Fruit fly (Drosophila melanogaster): ENCODE measurements around the gene gpp.

gpp gene

DNA sequence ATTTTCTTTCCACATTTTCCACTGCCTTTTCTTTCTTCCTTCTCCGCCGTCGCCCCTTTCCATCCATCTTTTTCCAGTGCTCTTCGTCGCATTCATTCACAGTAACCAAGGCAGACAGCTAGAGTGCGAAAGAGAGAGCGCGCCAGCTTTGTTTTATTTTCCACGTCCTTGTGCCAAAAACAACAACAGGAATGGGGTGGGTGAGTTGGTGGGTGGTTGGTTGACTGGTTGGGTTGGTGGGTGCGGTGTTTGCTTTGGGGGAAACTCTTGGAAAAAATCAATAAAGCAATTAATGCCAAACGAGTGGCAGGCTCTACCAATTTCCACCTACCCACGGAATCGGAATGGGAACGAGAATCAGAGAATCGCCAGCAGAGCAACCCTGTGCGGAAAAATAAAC is 23.6 kb downstream of the gpp start:
- TF ChIP-seq CG14655 (GFP tag; optimal IDR thresholded peaks at IDR 0.05) (no peak), CG34367 (tag; optimal IDR thresholded peaks at IDR 0.05) (no peak), Ets98B (GFP tag; IDR thresholded peaks at IDR 0.05) (peak; percentile 20; the same call in 1 of the 2 replicates), CG13204 (GFP tag; optimal IDR thresholded peaks at IDR 0.05) (peak; percentile 34)

DNA sequence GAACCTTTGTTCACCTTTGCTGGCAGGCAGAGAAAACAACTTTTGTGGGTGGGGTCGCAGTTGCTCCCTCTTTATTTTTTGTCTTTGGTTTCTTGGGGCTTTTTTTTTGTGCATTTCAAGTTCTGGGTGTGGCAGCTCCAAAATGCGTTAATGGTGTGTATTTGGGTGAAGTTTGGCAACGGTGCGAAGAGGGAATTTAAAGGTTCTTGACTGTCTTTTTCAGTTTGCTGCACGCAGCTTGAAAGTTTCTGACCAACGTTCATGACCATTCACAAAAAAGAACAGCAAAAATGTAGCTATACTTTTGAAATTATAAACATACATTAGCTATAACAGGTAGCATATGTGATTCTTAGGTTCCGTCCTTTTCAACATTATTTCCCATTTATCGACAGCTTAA is 25.7 kb downstream of the gpp start:
- TF ChIP-seq CG13204 (GFP tag; optimal IDR thresholded peaks at IDR 0.05), result no peak
- no peak for TF ChIP-seq CG8301 (tag; optimal IDR thresholded peaks at IDR 0.05)
- no peak for TF ChIP-seq Pif1A (GFP tag; optimal IDR thresholded peaks at IDR 0.05)
- no peak for TF ChIP-seq CG4496 (GFP tag; IDR thresholded peaks at IDR 0.05)
- TF ChIP-seq fd96Ca (GFP tag; IDR thresholded peaks at IDR 0.05), result no peak
- no peak for TF ChIP-seq EcR (GFP tag; optimal IDR thresholded peaks at IDR 0.05)
- no peak for TF ChIP-seq CG15710 (tag; optimal IDR thresholded peaks at IDR 0.05)
- no peak for TF ChIP-seq CG17806 (tag; optimal IDR thresholded peaks at IDR 0.05)
- no peak for TF ChIP-seq CG12605 (GFP tag; IDR thresholded peaks at IDR 0.05)
- no peak for TF ChIP-seq Ets98B (GFP tag; IDR thresholded peaks at IDR 0.05)
- no peak for TF ChIP-seq rn (GFP tag; IDR thresholded peaks at IDR 0.05)
- TF ChIP-seq CG14655 (GFP tag; optimal IDR thresholded peaks at IDR 0.05), result no peak
- no peak for TF ChIP-seq Snoo (tag; optimal IDR thresholded peaks at IDR 0.05)
- no peak for TF ChIP-seq CG9948 (tag; optimal IDR thresholded peaks at IDR 0.05)
- TF ChIP-seq CG32121 (GFP tag; IDR thresholded peaks at IDR 0.05), result no peak
- no peak for TF ChIP-seq CG10348 (GFP tag; IDR thresholded peaks at IDR 0.05)
- TF ChIP-seq gl (tag; optimal IDR thresholded peaks at IDR 0.05), result no peak
- TF ChIP-seq CG8159 (tag; optimal IDR thresholded peaks at IDR 0.05), result no peak
- TF ChIP-seq CG34367 (tag; optimal IDR thresholded peaks at IDR 0.05), result no peak
- TF ChIP-seq D1 (tag; optimal IDR thresholded peaks at IDR 0.05), result no peak

DNA sequence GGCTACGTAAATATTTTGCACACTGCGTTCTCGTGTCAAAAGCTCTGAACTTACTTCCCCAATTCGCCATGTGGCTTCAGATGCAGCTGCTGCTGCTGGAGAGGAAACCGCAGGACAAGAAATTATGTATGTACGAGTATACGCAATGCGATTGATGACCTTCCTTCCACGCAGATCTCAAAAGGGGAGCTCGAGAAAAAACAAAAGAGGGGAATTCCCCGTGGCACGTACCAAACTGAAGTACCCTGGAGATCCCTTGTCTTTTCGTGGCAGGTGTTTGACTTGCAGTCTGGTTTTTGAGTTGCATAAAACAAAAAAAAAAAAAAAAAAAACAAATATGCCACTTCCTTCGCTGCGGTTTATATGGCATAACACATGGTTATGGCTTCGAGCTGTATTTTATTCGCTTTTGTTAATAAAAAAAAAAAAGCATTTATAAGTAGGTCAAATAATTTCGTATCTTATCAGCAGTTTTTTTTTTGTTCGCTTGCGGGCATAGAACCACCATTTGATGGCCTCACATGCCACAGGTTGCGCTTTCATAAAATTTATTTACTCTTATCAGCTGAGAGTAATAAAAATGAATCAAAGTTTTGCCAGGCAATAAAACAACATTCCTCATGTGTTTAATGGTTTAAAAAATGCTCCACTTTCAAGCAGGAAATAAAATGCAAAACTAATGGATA is 26.3 kb downstream of the gpp start:
- TF ChIP-seq CG13204 (GFP tag; optimal IDR thresholded peaks at IDR 0.05) (no peak), Pif1A (GFP tag; optimal IDR thresholded peaks at IDR 0.05) (peak; percentile 24), CG15710 (tag; optimal IDR thresholded peaks at IDR 0.05) (no peak), D1 (tag; optimal IDR thresholded peaks at IDR 0.05) (no peak), CG8301 (tag; optimal IDR thresholded peaks at IDR 0.05) (no peak), CG9948 (tag; optimal IDR thresholded peaks at IDR 0.05) (no peak), Ets98B (GFP tag; IDR thresholded peaks at IDR 0.05) (no peak), fd96Ca (GFP tag; IDR thresholded peaks at IDR 0.05) (no peak), CG17806 (tag; optimal IDR thresholded peaks at IDR 0.05) (no peak), CG14655 (GFP tag; optimal IDR thresholded peaks at IDR 0.05) (no peak), CG34367 (tag; optimal IDR thresholded peaks at IDR 0.05) (no peak), EcR (GFP tag; optimal IDR thresholded peaks at IDR 0.05) (peak; percentile 23), CG10348 (GFP tag; IDR thresholded peaks at IDR 0.05) (no peak), gl (tag; optimal IDR thresholded peaks at IDR 0.05) (no peak)

DNA sequence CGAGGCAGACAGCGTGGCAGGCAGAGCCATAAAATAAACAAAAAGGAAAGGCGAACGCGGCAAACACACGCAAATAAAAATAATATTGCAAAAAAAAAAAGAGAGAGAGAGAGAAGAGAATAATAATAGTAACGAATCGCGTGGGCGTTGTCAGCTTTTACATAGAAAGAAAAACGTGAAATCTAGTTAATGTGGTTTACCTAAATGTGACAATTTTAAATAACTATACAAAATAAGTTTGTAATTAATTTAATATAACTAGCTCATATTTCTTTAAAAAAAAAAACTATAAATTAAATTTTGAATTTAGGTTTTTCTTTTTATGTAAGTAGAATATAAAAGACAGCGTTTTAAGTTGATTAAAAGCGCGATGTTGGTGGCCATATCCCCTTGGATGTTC is 27.2 kb downstream of the gpp start:
- TF ChIP-seq CG4496 (GFP tag; IDR thresholded peaks at IDR 0.05), result 0 out of 3 replicates have a peak, but pooled peaks have one; percentile 41
- TF ChIP-seq Snoo (tag; optimal IDR thresholded peaks at IDR 0.05), result no peak
- TF ChIP-seq CG32121 (GFP tag; IDR thresholded peaks at IDR 0.05), result peak; percentile 66; the same call in 1 of the 2 replicates
- TF ChIP-seq Ets98B (GFP tag; IDR thresholded peaks at IDR 0.05), result peak; percentile 42; the same call in 1 of the 2 replicates
- no peak for TF ChIP-seq fd96Ca (GFP tag; IDR thresholded peaks at IDR 0.05)
- peak; percentile 27 for TF ChIP-seq CG8159 (tag; optimal IDR thresholded peaks at IDR 0.05)
- TF ChIP-seq CG12605 (GFP tag; IDR thresholded peaks at IDR 0.05), result peak; percentile 16; the same call in 1 of the 2 replicates

DNA sequence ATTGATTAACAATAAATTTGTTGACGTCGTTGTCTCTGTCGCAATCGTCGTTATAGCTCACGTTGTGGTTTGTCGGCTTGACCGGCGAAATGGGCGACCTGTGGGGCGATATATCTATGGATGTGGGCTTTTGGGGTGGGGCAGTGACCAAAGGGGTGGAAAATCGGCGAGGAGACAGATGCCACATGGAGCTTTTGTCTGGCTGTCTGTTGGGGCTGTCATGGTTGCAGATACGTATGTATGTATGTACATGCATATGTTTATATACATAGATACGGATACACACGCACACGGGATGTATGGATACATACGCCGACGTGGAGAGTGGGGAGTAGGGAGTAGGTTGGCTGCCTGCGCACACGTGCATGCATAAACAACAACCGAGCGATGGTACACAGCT is 28.6 kb downstream of the gpp start:
- no peak for TF ChIP-seq CG12605 (GFP tag; IDR thresholded peaks at IDR 0.05)
- no peak for TF ChIP-seq rn (GFP tag; IDR thresholded peaks at IDR 0.05)
- no peak for TF ChIP-seq Snoo (tag; optimal IDR thresholded peaks at IDR 0.05)
- no peak for TF ChIP-seq gl (tag; optimal IDR thresholded peaks at IDR 0.05)

DNA sequence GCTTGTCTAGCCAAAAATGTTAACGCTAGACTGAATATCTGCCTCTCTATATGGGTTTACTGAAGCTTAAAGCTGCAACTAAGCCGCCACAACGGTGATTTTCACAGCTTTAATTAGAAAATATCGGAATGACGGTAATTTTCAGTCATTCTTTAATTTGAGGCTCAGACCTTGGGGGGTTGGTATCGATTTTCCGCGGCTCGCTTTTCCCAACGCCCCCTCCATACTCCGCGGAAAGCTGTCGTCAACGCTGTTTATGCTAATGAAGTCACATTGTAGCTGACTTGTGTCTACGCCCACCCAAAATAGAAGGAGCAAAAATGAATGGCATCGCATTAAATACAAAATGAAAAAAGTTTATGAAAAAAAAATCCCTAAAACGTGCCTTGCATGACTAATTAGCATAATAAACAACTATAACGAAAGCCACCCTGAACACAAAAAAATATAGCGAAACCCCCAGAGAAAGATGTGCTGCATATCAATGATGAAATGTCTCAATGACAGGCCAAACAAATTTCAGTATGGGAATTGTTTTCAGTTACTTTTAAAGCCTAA is 29.2 kb downstream of the gpp start:
- TF ChIP-seq rn (GFP tag; IDR thresholded peaks at IDR 0.05) (no peak), CG15710 (tag; optimal IDR thresholded peaks at IDR 0.05) (no peak), D1 (tag; optimal IDR thresholded peaks at IDR 0.05) (no peak), CG12605 (GFP tag; IDR thresholded peaks at IDR 0.05) (no peak), CG9948 (tag; optimal IDR thresholded peaks at IDR 0.05) (no peak), EcR (GFP tag; optimal IDR thresholded peaks at IDR 0.05) (no peak), CG17806 (tag; optimal IDR thresholded peaks at IDR 0.05) (no peak)

DNA sequence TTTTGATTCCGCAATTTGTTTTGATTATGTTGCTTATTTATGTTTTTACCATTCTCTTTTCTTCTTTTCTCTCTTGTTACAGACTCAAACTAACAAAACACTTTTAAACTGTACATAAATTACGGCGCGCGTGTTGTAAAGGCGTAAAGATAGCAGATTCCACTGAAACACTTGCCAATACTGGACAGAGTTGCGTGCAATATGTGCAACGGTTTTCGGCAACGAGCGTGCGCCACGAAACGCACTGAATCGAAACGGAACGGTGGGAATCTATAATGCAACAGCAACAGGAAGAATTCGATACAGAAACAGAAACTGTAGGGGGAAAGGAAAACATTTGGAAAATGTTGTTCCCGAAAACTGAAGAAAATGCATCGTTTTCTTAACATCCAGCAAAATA is 30.0 kb downstream of the gpp start:
- TF ChIP-seq CG4496 (GFP tag; IDR thresholded peaks at IDR 0.05), result no peak
